Fruit fly (Drosophila melanogaster) whole organism, embryonic: Measurements from ENCODE around the gene Tm1.

Experiments used
- Aef1 ChIP-seq: fragments of 200-800 bp; sonication (Bioruptor generic); IDR thresholded peaks from 3 replicates; pipeline ENCODE4 v1.3.6; 2022; ENCODE audit warnings: missing biosample characterization, missing genetic modification characterization
- CG10543 ChIP-seq: fragments of 200-800 bp; sonication (Bioruptor generic); optimal IDR thresholded peaks from 3 replicates; lab custom pipeline; 2017; ENCODE audit warnings: missing biosample characterization, mild to moderate bottlenecking, missing genetic modification characterization, moderate library complexity
- CG12155 ChIP-seq: fragments of 200-800 bp; sonication (Bioruptor generic); optimal IDR thresholded peaks from 3 replicates; lab custom pipeline; 2016; ENCODE audit warnings: missing biosample characterization, missing genetic modification characterization
- CG12744 ChIP-seq: fragments of 200-800 bp; sonication (Bioruptor generic); optimal IDR thresholded peaks from 2 replicates; lab custom pipeline; 2016; ENCODE audit warnings: missing biosample characterization, missing genetic modification characterization
- CG13123 ChIP-seq: fragments of 200-800 bp; sonication (Bioruptor generic); optimal IDR thresholded peaks from 2 replicates; lab custom pipeline; 2016; ENCODE audit warnings: missing biosample characterization, missing genetic modification characterization
- CG14014 ChIP-seq: fragments of 200-800 bp; sonication (Bioruptor generic); IDR thresholded peaks from 2 replicates; pipeline ENCODE4 v1.3.6; 2022; ENCODE audit warnings: missing biosample characterization, missing genetic modification characterization
- CG14965 ChIP-seq: fragments of 200-800 bp; sonication (Bioruptor generic); optimal IDR thresholded peaks from 2 replicates; lab custom pipeline; 2016; ENCODE audit warnings: missing biosample characterization, missing genetic modification characterization, borderline replicate concordance
- CG1603 ChIP-seq: fragments of 200-800 bp; sonication (Bioruptor generic); optimal IDR thresholded peaks from 2 replicates; lab custom pipeline; 2019; ENCODE audit warnings: missing biosample characterization, mild to moderate bottlenecking, missing genetic modification characterization, moderate library complexity
- CG16813 ChIP-seq: fragments of 200-800 bp; sonication (Bioruptor generic); IDR thresholded peaks from 3 replicates; pipeline ENCODE4 v1.3.6; 2022; ENCODE audit warnings: missing biosample characterization, missing genetic modification characterization; ENCODE audit not compliant: partially characterized antibody
- CG16863 ChIP-seq: fragments of 200-800 bp; sonication (Bioruptor generic); optimal IDR thresholded peaks from 3 replicates; lab custom pipeline; 2016; ENCODE audit warnings: missing biosample characterization, missing genetic modification characterization
- CG17385 ChIP-seq: fragments of 200-800 bp; sonication (Bioruptor generic); optimal IDR thresholded peaks from 3 replicates; lab custom pipeline; 2018; ENCODE audit warnings: missing biosample characterization, mild to moderate bottlenecking, missing genetic modification characterization
- CG2120 ChIP-seq: fragments of 200-800 bp; sonication (Bioruptor generic); optimal IDR thresholded peaks from 3 replicates; lab custom pipeline; 2016; ENCODE audit warnings: missing biosample characterization, missing genetic modification characterization
- CG2889 ChIP-seq: fragments of 200-800 bp; sonication (Bioruptor generic); IDR thresholded peaks from 3 replicates; pipeline ENCODE4 v1.3.6; 2022; ENCODE audit warnings: missing biosample characterization, missing genetic modification characterization
- CG3163 ChIP-seq: fragments of 200-800 bp; sonication (Bioruptor generic); optimal IDR thresholded peaks from 3 replicates; lab custom pipeline; 2016; ENCODE audit warnings: missing biosample characterization, missing genetic modification characterization
- CG3995 ChIP-seq: fragments of 200-800 bp; sonication (Bioruptor generic); optimal IDR thresholded peaks from 3 replicates; lab custom pipeline; 2016; ENCODE audit warnings: missing biosample characterization, missing genetic modification characterization
- CG4360 ChIP-seq: fragments of 200-800 bp; sonication (Bioruptor generic); IDR thresholded peaks from 2 replicates; pipeline ENCODE4 v1.3.6; 2022; ENCODE audit warnings: missing biosample characterization, missing genetic modification characterization
- CG43689 ChIP-seq: fragments of 200-800 bp; sonication (Bioruptor generic); IDR thresholded peaks from 2 replicates; pipeline ENCODE4 v1.3.6; 2022; ENCODE audit warnings: missing biosample characterization, missing genetic modification characterization
- CG6254 ChIP-seq: fragments of 200-800 bp; sonication (Bioruptor generic); optimal IDR thresholded peaks from 3 replicates; lab custom pipeline; 2017; ENCODE audit warnings: mild to moderate bottlenecking, missing biosample characterization, missing genetic modification reagents, missing genetic modification characterization
- CG6683 ChIP-seq: fragments of 200-800 bp; sonication (Bioruptor generic); optimal IDR thresholded peaks from 2 replicates; lab custom pipeline; 2017; ENCODE audit warnings: missing biosample characterization, mild to moderate bottlenecking, missing genetic modification characterization, missing genetic modification reagents
- CG7786 ChIP-seq: fragments of 200-800 bp; sonication (Bioruptor generic); optimal IDR thresholded peaks from 2 replicates; lab custom pipeline; 2016; ENCODE audit warnings: missing biosample characterization, missing genetic modification characterization
- CG7928 ChIP-seq: fragments of 200-800 bp; sonication (Bioruptor generic); optimal IDR thresholded peaks from 2 replicates; lab custom pipeline; 2017; ENCODE audit warnings: missing biosample characterization, mild to moderate bottlenecking, missing genetic modification characterization
- CG7987 ChIP-seq: fragments of 200-800 bp; sonication (Bioruptor generic); optimal IDR thresholded peaks from 2 replicates; lab custom pipeline; 2018; ENCODE audit warnings: missing biosample characterization, mild to moderate bottlenecking, missing genetic modification characterization, moderate library complexity
- CG8290 ChIP-seq, 3 experiments: fragments of 200-800 bp; sonication (Bioruptor generic); optimal IDR thresholded peaks; 2 replicates each; lab custom pipeline; 2016 to 2019; ENCODE audit warnings: missing biosample characterization in 3 of 3, missing genetic modification characterization in 3 of 3, mild to moderate bottlenecking in 2 of 3, moderate library complexity in 1 of 3
- CG8478 ChIP-seq: fragments of >200 bp; optimal IDR thresholded peaks from 2 replicates; lab custom pipeline; 2018
- CHES-1-like ChIP-seq: fragments of 200-800 bp; sonication (Bioruptor generic); optimal IDR thresholded peaks from 2 replicates; lab custom pipeline; 2016; ENCODE audit warnings: missing biosample characterization, missing genetic modification characterization
- Deaf1 ChIP-seq: fragments of 200-800 bp; optimal IDR thresholded peaks from 3 replicates; lab custom pipeline; 2019; ENCODE audit warnings: missing biosample characterization, mild to moderate bottlenecking, missing genetic modification characterization, moderate library complexity
- Jarid2 ChIP-seq: fragments of 200-800 bp; sonication (Bioruptor generic); optimal IDR thresholded peaks from 3 replicates; lab custom pipeline; 2017; ENCODE audit warnings: mild to moderate bottlenecking, missing biosample characterization, missing genetic modification reagents, missing genetic modification characterization
- MESR4 ChIP-seq: fragments of 200-800 bp; sonication (Bioruptor generic); optimal IDR thresholded peaks from 2 replicates; lab custom pipeline; 2018; ENCODE audit warnings: missing biosample characterization, mild to moderate bottlenecking, missing genetic modification characterization, moderate library complexity
- Med ChIP-seq: fragments of 200-800 bp; sonication (Bioruptor generic); peaks from one replicate; lab custom pipeline; 2016; ENCODE audit warnings: missing biosample characterization, missing genetic modification characterization, mild to moderate bottlenecking, inconsistent platforms, moderate library complexity
- NC2β ChIP-seq: fragments of 200-800 bp; sonication (Bioruptor generic); optimal IDR thresholded peaks from 2 replicates; lab custom pipeline; 2016; ENCODE audit warnings: missing biosample characterization, missing genetic modification characterization
- NfI ChIP-seq: fragments of 200-800 bp; sonication (Bioruptor generic); optimal IDR thresholded peaks from 3 replicates; lab custom pipeline; 2018; ENCODE audit warnings: missing biosample characterization, mild to moderate bottlenecking, missing genetic modification characterization, moderate library complexity
- Rfx ChIP-seq: fragments of 200-800 bp; sonication (Bioruptor generic); IDR thresholded peaks from 2 replicates; pipeline ENCODE4 v1.3.6; 2022; ENCODE audit warnings: missing biosample characterization, missing genetic modification characterization
- YL-1 ChIP-seq: fragments of 200-800 bp; sonication (Bioruptor generic); optimal IDR thresholded peaks from 3 replicates; lab custom pipeline; 2017; ENCODE audit warnings: missing biosample characterization, mild to moderate bottlenecking, missing genetic modification characterization
- caup ChIP-seq: fragments of 200-800 bp; sonication (Bioruptor generic); optimal IDR thresholded peaks from 3 replicates; lab custom pipeline; 2017; ENCODE audit warnings: missing biosample characterization, mild to moderate bottlenecking, missing genetic modification characterization, moderate library complexity; ENCODE audit not compliant: severe bottlenecking
- danr ChIP-seq: fragments of 200-800 bp; sonication (Bioruptor generic); IDR thresholded peaks from 2 replicates; pipeline ENCODE4 v1.3.6; 2022; ENCODE audit warnings: missing biosample characterization, missing genetic modification characterization
- ewg ChIP-seq: fragments of 200-800 bp; sonication (Bioruptor generic); optimal IDR thresholded peaks from 3 replicates; lab custom pipeline; 2017; ENCODE audit warnings: mild to moderate bottlenecking, missing biosample characterization, missing genetic modification reagents, missing genetic modification characterization
- gcm2 ChIP-seq: fragments of 200-800 bp; sonication (Bioruptor generic); optimal IDR thresholded peaks from 2 replicates; lab custom pipeline; 2016; ENCODE audit warnings: missing biosample characterization, missing genetic modification characterization
- insv ChIP-seq, 2 experiments: fragments of 200-800 bp; sonication (Bioruptor generic); optimal IDR thresholded peaks; 3 replicates each; lab custom pipeline; 2016 to 2018; ENCODE audit warnings: missing biosample characterization in 2 of 2, missing genetic modification characterization in 2 of 2
- jumu ChIP-seq: fragments of 200-800 bp; sonication (Bioruptor generic); optimal IDR thresholded peaks from 3 replicates; lab custom pipeline; 2016; ENCODE audit warnings: missing biosample characterization, missing genetic modification characterization
- lola ChIP-seq, 3 experiments: fragments of >200 bp in 2 of 3; fragments of 200-800 bp in 1 of 3; sonication (Bioruptor generic) in 1 of 3; optimal IDR thresholded peaks; 2 replicates each; lab custom pipeline; 2017 to 2019; ENCODE audit warnings: missing biosample characterization in 3 of 3, missing genetic modification characterization in 3 of 3, mild to moderate bottlenecking in 1 of 3, moderate library complexity in 1 of 3
- mirr ChIP-seq: fragments of 200-800 bp; sonication (Bioruptor generic); optimal IDR thresholded peaks from 3 replicates; lab custom pipeline; 2018; ENCODE audit warnings: missing biosample characterization, mild to moderate bottlenecking, missing genetic modification characterization
- pan ChIP-seq, 4 experiments: fragments of >200 bp in 3 of 4; fragments of 200-800 bp in 1 of 4; sonication (Bioruptor generic) in 1 of 4; optimal IDR thresholded peaks in 3 of 4; IDR thresholded peaks in 1 of 4; 2 replicates each; pipeline versions ENCODE4 v1.3.6 to Lab custom; 2017 to 2022; ENCODE audit warnings: missing biosample characterization in 2 of 4, missing genetic modification characterization in 2 of 4, mixed read lengths in 1 of 4
- pros ChIP-seq: fragments of 200-800 bp; sonication (Bioruptor generic); optimal IDR thresholded peaks from 3 replicates; lab custom pipeline; 2019; ENCODE audit warnings: missing biosample characterization, mild to moderate bottlenecking, missing genetic modification characterization, moderate library complexity
- pzg ChIP-seq: fragments of 200-800 bp; sonication (Bioruptor generic); optimal IDR thresholded peaks from 3 replicates; lab custom pipeline; 2018; ENCODE audit warnings: missing biosample characterization, mild to moderate bottlenecking, missing genetic modification characterization, moderate library complexity
- sd ChIP-seq: fragments of 200-800 bp; sonication (Bioruptor generic); optimal IDR thresholded peaks from 3 replicates; lab custom pipeline; 2018; ENCODE audit warnings: missing biosample characterization, mild to moderate bottlenecking, missing genetic modification characterization, moderate library complexity
- unpg ChIP-seq: fragments of 200-800 bp; sonication (Bioruptor generic); optimal IDR thresholded peaks from 3 replicates; lab custom pipeline; 2018; ENCODE audit warnings: missing biosample characterization, mild to moderate bottlenecking, missing genetic modification characterization, moderate library complexity
- usp ChIP-seq: fragments of >200 bp; optimal IDR thresholded peaks from 2 replicates; lab custom pipeline; 2017; ENCODE audit warnings: missing biosample characterization, missing genetic modification characterization
- vvl ChIP-seq: fragments of 200-800 bp; sonication (Bioruptor generic); IDR thresholded peaks from 2 replicates; pipeline ENCODE4 v1.3.6; 2022; ENCODE audit warnings: missing biosample characterization, missing genetic modification characterization
- wdn ChIP-seq: fragments of 200-800 bp; sonication (Bioruptor generic); IDR thresholded peaks from 2 replicates; pipeline ENCODE4 v1.3.6; 2022; ENCODE audit warnings: missing biosample characterization, missing genetic modification characterization
- z ChIP-seq: fragments of 200-800 bp; sonication (Bioruptor generic); IDR thresholded peaks from 3 replicates; pipeline ENCODE4 v1.3.6; 2022; ENCODE audit warnings: missing biosample characterization, missing genetic modification characterization

Gene Tm1

DNA sequence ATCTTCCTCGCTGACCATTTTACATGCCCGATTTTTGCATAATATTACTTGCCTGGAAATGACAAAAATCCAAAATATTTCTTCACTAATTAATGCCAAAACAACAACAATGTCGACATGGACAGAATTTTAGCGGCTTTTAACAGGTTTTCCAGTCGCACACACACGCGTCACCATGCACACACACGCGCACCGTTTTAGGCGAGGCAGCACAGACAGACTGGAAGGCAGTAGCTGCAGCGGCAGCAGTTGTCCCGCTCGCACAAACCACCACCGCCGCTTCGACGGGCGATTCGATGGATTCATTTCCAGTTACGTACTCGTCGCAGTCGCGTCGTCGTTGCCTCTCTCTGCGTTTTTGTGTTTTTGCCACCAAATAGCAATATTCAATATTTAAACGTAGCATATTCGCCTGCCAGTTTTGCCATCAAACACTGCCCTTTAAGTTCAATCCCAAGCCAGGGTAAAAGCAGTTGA lies 12.7 kb downstream of the Tm1 start, which contains the start of gene CG45218 (continued):
- peak; percentile 25 for TF ChIP-seq MESR4
- TF ChIP-seq CG14965: no peak
- no peak for TF ChIP-seq CG2889
- TF ChIP-seq danr (GFP tag; lab: Robert Waterston, UW): no peak
- peak; percentile 47 for TF ChIP-seq Med (GFP tag; lab: Kevin White, UChicago)
- peak; percentile 54 for TF ChIP-seq Jarid2 (GFP tag; lab: Kevin White, UChicago)
- no peak for TF ChIP-seq wdn (GFP tag; lab: Robert Waterston, UW)
- peak; percentile 0 for TF ChIP-seq jumu
- TF ChIP-seq NC2β (GFP tag; lab: Kevin White, UChicago): no peak
- no peak for TF ChIP-seq CG6683 (GFP tag; lab: Kevin White, UChicago)
- no peak for TF ChIP-seq CG7786 (GFP tag; lab: Kevin White, UChicago)
- no peak for TF ChIP-seq CG3995 (GFP tag; lab: Kevin White, UChicago)
- TF ChIP-seq CG2120 (GFP tag; lab: Kevin White, UChicago): no peak
- TF ChIP-seq lola (GFP tag; optimal IDR thresholded peaks at IDR 0.05; lab: Kevin White, UChicago): no peak
- no peak for TF ChIP-seq CG43689 (GFP tag; lab: Robert Waterston, UW)
- peak; percentile 71 for TF ChIP-seq CG12155
- peak; percentile 64 for TF ChIP-seq CG3163 (GFP tag; lab: Kevin White, UChicago)
- TF ChIP-seq CG16813: no peak
- TF ChIP-seq pzg (GFP tag; lab: Kevin White, UChicago): peak; percentile 2
- peak; percentile 98 for TF ChIP-seq sd (tag; lab: Kevin White, UChicago)
- TF ChIP-seq CG12744: no peak
- TF ChIP-seq pan (optimal IDR thresholded peaks at IDR 0.05; lab: Kevin White, UChicago): no peak
- no peak for TF ChIP-seq pan (GFP tag; optimal IDR thresholded peaks at IDR 0.05 in 1 of 2, IDR thresholded peaks at IDR 0.05 in 1 of 2)
- peak; percentile 12 for TF ChIP-seq gcm2 (GFP tag; lab: Kevin White, UChicago)
- peak; percentile 14 for TF ChIP-seq CG6254 (GFP tag; lab: Kevin White, UChicago)
- TF ChIP-seq YL-1 (GFP tag; lab: Kevin White, UChicago): peak; percentile 19
- no peak for TF ChIP-seq CG7928
- TF ChIP-seq caup (GFP tag; lab: Kevin White, UChicago): peak; percentile 2
- TF ChIP-seq unpg (GFP tag; lab: Kevin White, UChicago): no peak
- TF ChIP-seq CG13123 (GFP tag; lab: Kevin White, UChicago): no peak
- no peak for TF ChIP-seq Rfx (GFP tag; lab: Robert Waterston, UW)
- TF ChIP-seq NfI: no peak
- TF ChIP-seq CG4360 (GFP tag; lab: Robert Waterston, UW): no peak
- peak; percentile 28 for TF ChIP-seq ewg (GFP tag; lab: Kevin White, UChicago)
- no peak for TF ChIP-seq CG7987 (GFP tag; lab: Kevin White, UChicago)
- TF ChIP-seq CG8290 (GFP tag; optimal IDR thresholded peaks at IDR 0.05; lab: Kevin White, UChicago): no peak
- TF ChIP-seq CG8290 (tag; optimal IDR thresholded peaks at IDR 0.05; lab: Kevin White, UChicago): peak in 1 of 2 experiments; percentile 35
- no peak for TF ChIP-seq z (GFP tag; lab: Robert Waterston, UW)
- no peak for TF ChIP-seq CHES-1-like
- no peak for TF ChIP-seq CG16863 (GFP tag; lab: Kevin White, UChicago)
- peak; percentile 39 for TF ChIP-seq CG10543 (GFP tag; lab: Kevin White, UChicago)
- no peak for TF ChIP-seq Aef1 (GFP tag; lab: Robert Waterston, UW)
- TF ChIP-seq insv (GFP tag; optimal IDR thresholded peaks at IDR 0.05; lab: Kevin White, UChicago): peak in 1 of 2 experiments; percentile 24
- no peak for TF ChIP-seq CG14014 (GFP tag; lab: Robert Waterston, UW)
- TF ChIP-seq CG8478 (lab: Kevin White, UChicago): peak; percentile 64
- no peak for TF ChIP-seq CG1603 (tag; lab: Kevin White, UChicago)
- no peak for TF ChIP-seq usp
- no peak for TF ChIP-seq vvl (GFP tag; lab: Robert Waterston, UW)
- TF ChIP-seq CG17385 (GFP tag; lab: Kevin White, UChicago): no peak
- no peak for TF ChIP-seq pros (GFP tag; lab: Kevin White, UChicago)
- peak; percentile 46 for TF ChIP-seq Deaf1 (tag; lab: Kevin White, UChicago)
- peak; percentile 62 for TF ChIP-seq mirr
